Worm (Caenorhabditis elegans) whole organism, midembryonic: ENCODE data around the gene hrg-2.

ENCODE experiments used
- T22C8.4 ChIP-seq: fragments of 200-800 bp; sonication (Bioruptor generic); IDR thresholded peaks from 2 replicates; pipeline ENCODE4 v1.3.6; 2022; ENCODE audit warnings: missing genetic modification characterization, missing compliant biosample characterization
- cog-1 ChIP-seq: sonication (generic microtip); optimal IDR thresholded peaks from 2 replicates; lab custom pipeline; 2016; ENCODE audit warnings: missing genetic modification characterization, missing compliant biosample characterization
- flt-1 ChIP-seq: fragments of 200-800 bp; sonication (Bioruptor generic); IDR thresholded peaks from 2 replicates; pipeline ENCODE4 v1.3.6; 2022; ENCODE audit warnings: missing genetic modification characterization, missing compliant biosample characterization
- klf-2 ChIP-seq: fragments of 200-800 bp; sonication (Bioruptor generic); conservative IDR thresholded peaks from 2 replicates; pipeline ENCODE4 v1.3.6; 2022; ENCODE audit warnings: missing genetic modification reagents, missing genetic modification characterization, missing compliant biosample characterization
- med-1 ChIP-seq: sonication (generic microtip); optimal IDR thresholded peaks from 2 replicates; lab custom pipeline; 2017; ENCODE audit warnings: missing genetic modification characterization, mild to moderate bottlenecking, missing compliant biosample characterization, antibody characterized with exemption, missing genetic modification reagents; ENCODE audit not compliant: insufficient read depth
- ref-1 ChIP-seq: fragments of 200-800 bp; sonication (Bioruptor generic); conservative IDR thresholded peaks from 2 replicates; pipeline ENCODE4 v1.3.6; 2022; ENCODE audit warnings: missing genetic modification reagents, missing genetic modification characterization, missing compliant biosample characterization
- tab-1 ChIP-seq: fragments of 200-800 bp; sonication (Bioruptor generic); IDR thresholded peaks from 2 replicates; pipeline ENCODE4 v1.3.6; 2022; ENCODE audit warnings: missing genetic modification characterization, missing compliant biosample characterization
- ztf-23 ChIP-seq: fragments of 200-800 bp; sonication (Bioruptor generic); IDR thresholded peaks from 2 replicates; pipeline ENCODE4 v1.3.6; 2022; ENCODE audit warnings: missing genetic modification reagents, missing genetic modification characterization, missing compliant biosample characterization
- ztf-29 ChIP-seq: fragments of 200-800 bp; sonication (Bioruptor generic); IDR thresholded peaks from 2 replicates; pipeline ENCODE4 v1.3.6; 2022; ENCODE audit warnings: missing genetic modification reagents, missing genetic modification characterization, missing compliant biosample characterization

Gene hrg-2

ce11 chrV:12432111-12432510 is 21.8 kb upstream of the hrg-2 start, which contains the start of gene C54D10.13:
Gene C54D10.13 (minus strand): TSS chrV:12432289.
- no peak for TF ChIP-seq klf-2 (GFP tag; lab: Robert Waterston, UW)
- TF ChIP-seq tab-1 (GFP tag; lab: Robert Waterston, UW), result no peak
- TF ChIP-seq flt-1 (GFP tag; lab: Robert Waterston, UW), result no peak
- TF ChIP-seq ztf-23, result no peak
- TF ChIP-seq T22C8.4 (GFP tag; lab: Robert Waterston, UW), result no peak
- no peak for TF ChIP-seq ref-1
- no peak for TF ChIP-seq med-1
- no peak for TF ChIP-seq cog-1 (tag; lab: Kevin White, UChicago)
- TF ChIP-seq ztf-29 (GFP tag; lab: Robert Waterston, UW), result no peak

ce11 chrV:12429039-12429438 is 18.7 kb upstream of the hrg-2 start, which contains the start of gene C54D10.5:
Gene C54D10.5 (plus strand): TSS chrV:12429339.
- TF ChIP-seq ztf-23 (no peak), med-1 (no peak), ref-1 (no peak), klf-2 (GFP tag; lab: Robert Waterston, UW) (no peak), cog-1 (tag; lab: Kevin White, UChicago) (no peak), T22C8.4 (GFP tag; lab: Robert Waterston, UW) (no peak), ztf-29 (GFP tag; lab: Robert Waterston, UW) (no peak), tab-1 (GFP tag; lab: Robert Waterston, UW) (no peak), flt-1 (GFP tag; lab: Robert Waterston, UW) (no peak)

- TF ChIP-seq med-1, result no peak
Observed at ce11 chrV:12427826-12428225, 17.5 kb upstream of the hrg-2 start.

- TF ChIP-seq tab-1 (GFP tag; lab: Robert Waterston, UW) (no peak), flt-1 (GFP tag; lab: Robert Waterston, UW) (no peak), med-1 (no peak), T22C8.4 (GFP tag; lab: Robert Waterston, UW) (no peak), ref-1 (no peak), klf-2 (GFP tag; lab: Robert Waterston, UW) (no peak), ztf-29 (GFP tag; lab: Robert Waterston, UW) (no peak), ztf-23 (no peak), cog-1 (tag; lab: Kevin White, UChicago) (no peak)
Observed at ce11 chrV:12421360-12421759, 11.0 kb upstream of the hrg-2 start.

ce11 chrV:12420843-12421242 is 10.5 kb upstream of the hrg-2 start, which contains the start of gene C54D10.4:
Gene C54D10.4 (minus strand): TSS chrV:12420943.
- TF ChIP-seq ztf-23 (no peak), ztf-29 (GFP tag; lab: Robert Waterston, UW) (no peak), T22C8.4 (GFP tag; lab: Robert Waterston, UW) (no peak), flt-1 (GFP tag; lab: Robert Waterston, UW) (no peak), med-1 (no peak), ref-1 (no peak), tab-1 (GFP tag; lab: Robert Waterston, UW) (no peak), klf-2 (GFP tag; lab: Robert Waterston, UW) (no peak), cog-1 (tag; lab: Kevin White, UChicago) (no peak)

- TF ChIP-seq ztf-29 (GFP tag; lab: Robert Waterston, UW) (no peak), ztf-23 (no peak), flt-1 (GFP tag; lab: Robert Waterston, UW) (no peak), cog-1 (tag; lab: Kevin White, UChicago) (no peak), med-1 (no peak), tab-1 (GFP tag; lab: Robert Waterston, UW) (no peak), ref-1 (no peak), klf-2 (GFP tag; lab: Robert Waterston, UW) (no peak), T22C8.4 (GFP tag; lab: Robert Waterston, UW) (no peak)
Observed at ce11 chrV:12418292-12418691, 8.0 kb upstream of the hrg-2 start, which contains the start of gene C54D10.3. Gene C54D10.3 (plus strand): TSS chrV:12418592.

ce11 chrV:12417277-12417676 is 7.0 kb upstream of the hrg-2 start, which contains the start of gene cdr-3:
Gene cdr-3 (minus strand): TSS chrV:12417377.
- no peak for TF ChIP-seq T22C8.4 (GFP tag; lab: Robert Waterston, UW)
- no peak for TF ChIP-seq cog-1 (tag; lab: Kevin White, UChicago)
- no peak for TF ChIP-seq tab-1 (GFP tag; lab: Robert Waterston, UW)
- no peak for TF ChIP-seq ztf-29 (GFP tag; lab: Robert Waterston, UW)
- TF ChIP-seq klf-2 (GFP tag; lab: Robert Waterston, UW), result no peak
- TF ChIP-seq flt-1 (GFP tag; lab: Robert Waterston, UW), result no peak
- TF ChIP-seq med-1, result no peak
- TF ChIP-seq ref-1, result no peak
- no peak for TF ChIP-seq ztf-23

ce11 chrV:12415656-12416055 is 5.3 kb upstream of the hrg-2 start, which contains the start of gene cdr-2:
Gene cdr-2 (minus strand): TSS chrV:12415709.
- TF ChIP-seq flt-1 (GFP tag; lab: Robert Waterston, UW) (no peak), ref-1 (no peak), ztf-23 (no peak), med-1 (no peak), cog-1 (tag; lab: Kevin White, UChicago) (no peak), T22C8.4 (GFP tag; lab: Robert Waterston, UW) (no peak), ztf-29 (GFP tag; lab: Robert Waterston, UW) (no peak), klf-2 (GFP tag; lab: Robert Waterston, UW) (no peak), tab-1 (GFP tag; lab: Robert Waterston, UW) (no peak)

ce11 chrV:12414362-12414761 is 4.0 kb upstream of the hrg-2 start:
- TF ChIP-seq med-1 (no peak), ref-1 (no peak), flt-1 (GFP tag; lab: Robert Waterston, UW) (no peak), ztf-29 (GFP tag; lab: Robert Waterston, UW) (no peak), ztf-23 (no peak), klf-2 (GFP tag; lab: Robert Waterston, UW) (no peak), tab-1 (GFP tag; lab: Robert Waterston, UW) (no peak), cog-1 (tag; lab: Kevin White, UChicago) (no peak), T22C8.4 (GFP tag; lab: Robert Waterston, UW) (no peak)

- TF ChIP-seq ztf-29 (GFP tag; lab: Robert Waterston, UW) (no peak), med-1 (no peak), cog-1 (tag; lab: Kevin White, UChicago) (no peak), ref-1 (no peak), klf-2 (GFP tag; lab: Robert Waterston, UW) (no peak), tab-1 (GFP tag; lab: Robert Waterston, UW) (no peak), T22C8.4 (GFP tag; lab: Robert Waterston, UW) (no peak), ztf-23 (no peak), flt-1 (GFP tag; lab: Robert Waterston, UW) (no peak)
Observed at ce11 chrV:12413651-12414114, 3.4 kb upstream of the hrg-2 start, which contains the start of gene cdr-6. Gene cdr-6 (minus strand): TSS chrV:12413701.
